Worm (Caenorhabditis elegans) whole organism, early embryonic: ENCODE data around the gene F07H5.13.

Source experiments
- B0310.2 ChIP-seq: sonication (generic microtip); optimal IDR thresholded peaks from 2 replicates; lab custom pipeline; 2016; ENCODE audit warnings: mild to moderate bottlenecking, missing genetic modification characterization, missing compliant biosample characterization
- F13C5.2 ChIP-seq: sonication (generic microtip); optimal IDR thresholded peaks from 2 replicates; lab custom pipeline; 2017; ENCODE audit warnings: mild to moderate bottlenecking, missing genetic modification characterization, inconsistent platforms, missing compliant biosample characterization
- aly-1 ChIP-seq: sonication (generic microtip); optimal IDR thresholded peaks from 2 replicates; lab custom pipeline; 2016; ENCODE audit warnings: missing genetic modification characterization, missing compliant biosample characterization
- ama-1 ChIP-seq: fragments of 150-350 bp; optimal IDR thresholded peaks from 2 replicates; lab custom pipeline; 2014
- ceh-13 ChIP-seq: fragments of 200-800 bp; sonication (Bioruptor generic); optimal IDR thresholded peaks from 2 replicates; lab custom pipeline; 2018; ENCODE audit warnings: mild to moderate bottlenecking, missing genetic modification characterization, missing compliant biosample characterization
- ceh-36 ChIP-seq: sonication (generic microtip); optimal IDR thresholded peaks from 2 replicates; lab custom pipeline; 2016; ENCODE audit warnings: missing genetic modification characterization, inconsistent platforms, missing compliant biosample characterization
- ets-7 ChIP-seq: sonication (generic microtip); optimal IDR thresholded peaks from 2 replicates; lab custom pipeline; 2016; ENCODE audit warnings: missing genotype, missing genetic modification characterization, missing compliant biosample characterization
- flt-1 ChIP-seq: fragments of 200-800 bp; sonication (Bioruptor generic); IDR thresholded peaks from 2 replicates; pipeline ENCODE4 v1.3.6; 2022; ENCODE audit warnings: missing genetic modification characterization, missing compliant biosample characterization
- hmbx-1 ChIP-seq: sonication (generic microtip); optimal IDR thresholded peaks from 2 replicates; lab custom pipeline; 2016; ENCODE audit warnings: mild to moderate bottlenecking, missing genetic modification characterization, missing compliant biosample characterization
- hmg-4 ChIP-seq: fragments of 200-800 bp; sonication (Bioruptor generic); optimal IDR thresholded peaks from 2 replicates; lab custom pipeline; 2018; ENCODE audit warnings: mild to moderate bottlenecking, missing genetic modification characterization, missing compliant biosample characterization
- hnd-1 ChIP-seq: sonication (generic microtip); optimal IDR thresholded peaks from 2 replicates; lab custom pipeline; 2016; ENCODE audit warnings: missing genetic modification characterization, missing compliant biosample characterization
- pes-1 ChIP-seq: fragments of 200-800 bp; sonication (Bioruptor generic); IDR thresholded peaks from 2 replicates; pipeline ENCODE4 v1.3.6; 2022; ENCODE audit warnings: missing genetic modification reagents, missing genetic modification characterization, missing compliant biosample characterization
- scrt-1 ChIP-seq: fragments of 200-800 bp; sonication (Bioruptor generic); IDR thresholded peaks from 2 replicates; pipeline ENCODE4 v1.3.6; 2022; ENCODE audit warnings: missing genetic modification characterization, missing compliant biosample characterization
- sea-1 ChIP-seq: fragments of 200-800 bp; sonication (Bioruptor generic); conservative IDR thresholded peaks from 2 replicates; pipeline ENCODE4 v1.3.6; 2022; ENCODE audit warnings: missing genetic modification characterization, missing compliant biosample characterization
- tbx-11 ChIP-seq: fragments of 200-800 bp; sonication (Bioruptor generic); IDR thresholded peaks from 2 replicates; pipeline ENCODE4 v1.3.6; 2022; ENCODE audit warnings: missing genetic modification characterization, missing compliant biosample characterization
- tbx-37 ChIP-seq: fragments of 200-800 bp; sonication (Bioruptor generic); conservative IDR thresholded peaks from 2 replicates; pipeline ENCODE4 v1.3.6; 2022; ENCODE audit warnings: missing genetic modification reagents, missing genetic modification characterization, missing compliant biosample characterization
- tra-4 ChIP-seq: sonication (generic microtip); optimal IDR thresholded peaks from 2 replicates; lab custom pipeline; 2017; ENCODE audit warnings: missing genetic modification characterization, missing compliant biosample characterization

F07H5.13 gene

ce11 chrII:8745449-8746297 is 44.7 kb upstream of the F07H5.13 start:
- TF ChIP-seq aly-1: no peak
- TF ChIP-seq ceh-36 (tag; lab: Kevin White, UChicago): no peak
- TF ChIP-seq sea-1: no peak
- no peak for TF ChIP-seq tbx-11 (GFP tag; lab: Robert Waterston, UW)
- no peak for TF ChIP-seq F13C5.2 (tag; lab: Kevin White, UChicago)
- no peak for TF ChIP-seq tbx-37 (GFP tag; lab: Robert Waterston, UW)
- no peak for TF ChIP-seq flt-1 (GFP tag; lab: Robert Waterston, UW)
- no peak for TF ChIP-seq B0310.2 (tag; lab: Kevin White, UChicago)
- TF ChIP-seq hnd-1: no peak

ce11 chrII:8746298-8746775 is 44.0 kb upstream of the F07H5.13 start:
- TF ChIP-seq aly-1: no peak
- TF ChIP-seq sea-1: no peak
- no peak for TF ChIP-seq ets-7 (tag; lab: Kevin White, UChicago)
- TF ChIP-seq pes-1 (GFP tag; lab: Robert Waterston, UW): no peak

ce11 chrII:8747246-8747938 is 43.0 kb upstream of the F07H5.13 start:
- TF ChIP-seq sea-1 (0 out of 2 replicates have a peak, but pooled peaks have one; percentile 21), tbx-11 (GFP tag; lab: Robert Waterston, UW) (0 out of 2 replicates have a peak, but pooled peaks have one; percentile 54), flt-1 (GFP tag; lab: Robert Waterston, UW) (no peak), ceh-13 (no peak)

- peak; percentile 73 for TF ChIP-seq hmg-4
- TF ChIP-seq tbx-37 (GFP tag; lab: Robert Waterston, UW): no peak
- no peak for TF ChIP-seq ceh-36 (tag; lab: Kevin White, UChicago)
- peak; percentile 54; the same call in 1 of the 2 replicates for TF ChIP-seq scrt-1 (GFP tag; lab: Robert Waterston, UW)
- no peak for TF ChIP-seq hmbx-1 (tag; lab: Kevin White, UChicago)
- TF ChIP-seq flt-1 (GFP tag; lab: Robert Waterston, UW): no peak
- peak; percentile 11 for TF ChIP-seq F13C5.2 (tag; lab: Kevin White, UChicago)
These were observed 42.4 kb upstream of the F07H5.13 start for ce11 chrII:8747939-8748352.

ce11 chrII:8748638-8749037 is 41.7 kb upstream of the F07H5.13 start:
- TF ChIP-seq pes-1 (GFP tag; lab: Robert Waterston, UW): no peak
- no peak for TF ChIP-seq aly-1
- TF ChIP-seq ceh-13: no peak
- TF ChIP-seq sea-1: no peak
- no peak for TF ChIP-seq hmbx-1 (tag; lab: Kevin White, UChicago)
- TF ChIP-seq F13C5.2 (tag; lab: Kevin White, UChicago): no peak
- TF ChIP-seq flt-1 (GFP tag; lab: Robert Waterston, UW): no peak
- TF ChIP-seq tbx-11 (GFP tag; lab: Robert Waterston, UW): no peak
- TF ChIP-seq ama-1 (lab: Kevin White, UChicago): no peak
- TF ChIP-seq hmg-4: no peak
- no peak for TF ChIP-seq B0310.2 (tag; lab: Kevin White, UChicago)
- no peak for TF ChIP-seq ets-7 (tag; lab: Kevin White, UChicago)
- no peak for TF ChIP-seq tbx-37 (GFP tag; lab: Robert Waterston, UW)
- no peak for TF ChIP-seq scrt-1 (GFP tag; lab: Robert Waterston, UW)
- no peak for TF ChIP-seq hnd-1
- TF ChIP-seq tra-4 (tag; lab: Kevin White, UChicago): no peak
- no peak for TF ChIP-seq ceh-36 (tag; lab: Kevin White, UChicago)

ce11 chrII:8749084-8749483 is 41.3 kb upstream of the F07H5.13 start:
- TF ChIP-seq ceh-13: no peak
- TF ChIP-seq tbx-11 (GFP tag; lab: Robert Waterston, UW): no peak
- TF ChIP-seq scrt-1 (GFP tag; lab: Robert Waterston, UW): no peak
- TF ChIP-seq B0310.2 (tag; lab: Kevin White, UChicago): no peak
- TF ChIP-seq pes-1 (GFP tag; lab: Robert Waterston, UW): no peak

- TF ChIP-seq hnd-1 (no peak), aly-1 (no peak), ceh-13 (no peak), sea-1 (no peak), ceh-36 (tag; lab: Kevin White, UChicago) (no peak), tbx-37 (GFP tag; lab: Robert Waterston, UW) (no peak), flt-1 (GFP tag; lab: Robert Waterston, UW) (no peak), ama-1 (lab: Kevin White, UChicago) (no peak), tbx-11 (GFP tag; lab: Robert Waterston, UW) (no peak), hmg-4 (no peak), tra-4 (tag; lab: Kevin White, UChicago) (no peak), F13C5.2 (tag; lab: Kevin White, UChicago) (no peak)
These were observed 40.3 kb upstream of the F07H5.13 start for ce11 chrII:8750056-8750455.

ce11 chrII:8751042-8751441 is 39.3 kb upstream of the F07H5.13 start:
- no peak for TF ChIP-seq scrt-1 (GFP tag; lab: Robert Waterston, UW)
- TF ChIP-seq sea-1: no peak
- no peak for TF ChIP-seq F13C5.2 (tag; lab: Kevin White, UChicago)
- TF ChIP-seq flt-1 (GFP tag; lab: Robert Waterston, UW): no peak
- no peak for TF ChIP-seq B0310.2 (tag; lab: Kevin White, UChicago)
- no peak for TF ChIP-seq ama-1 (lab: Kevin White, UChicago)
- TF ChIP-seq tra-4 (tag; lab: Kevin White, UChicago): no peak
- no peak for TF ChIP-seq pes-1 (GFP tag; lab: Robert Waterston, UW)
- TF ChIP-seq hnd-1: no peak
- TF ChIP-seq ceh-36 (tag; lab: Kevin White, UChicago): no peak
- TF ChIP-seq ets-7 (tag; lab: Kevin White, UChicago): no peak
- no peak for TF ChIP-seq hmg-4
- no peak for TF ChIP-seq tbx-37 (GFP tag; lab: Robert Waterston, UW)
- TF ChIP-seq hmbx-1 (tag; lab: Kevin White, UChicago): no peak
- TF ChIP-seq tbx-11 (GFP tag; lab: Robert Waterston, UW): no peak
- TF ChIP-seq aly-1: no peak
- no peak for TF ChIP-seq ceh-13
